Worm (Caenorhabditis elegans): ENCODE measurements around the gene clec-182.

ce11 chrIV:8794895-8795665 is 3.1 kb downstream of the clec-182 start:
- peak; percentile 73 to 97 for TF ChIP-seq mdl-1 (tag; optimal IDR thresholded peaks at IDR 0.05)
- peak; percentile 70 to 78 for TF ChIP-seq lsy-2 (tag; optimal IDR thresholded peaks at IDR 0.05)
- TF ChIP-seq Y75B8A.6 (GFP tag; IDR thresholded peaks at IDR 0.05) = no peak
- no peak for TF ChIP-seq ztf-7 (tag; optimal IDR thresholded peaks at IDR 0.05)
- TF ChIP-seq ama-1 (optimal IDR thresholded peaks at IDR 0.05) = peak; percentile 3
- TF ChIP-seq lin-1 (GFP tag; IDR thresholded peaks at IDR 0.05) = peak; percentile 50; the same call in 1 of the 2 replicates
- TF ChIP-seq unc-130 (GFP tag; optimal IDR thresholded peaks at IDR 0.05) = no peak
- TF ChIP-seq nhr-77 (tag; optimal IDR thresholded peaks at IDR 0.05) = peak; percentile 93
- TF ChIP-seq madf-9 (GFP tag; conservative IDR thresholded peaks at IDR 0.05) = 0 out of 2 replicates have a peak, but pooled peaks have one; percentile 3
- no peak for TF ChIP-seq daf-12 (tag; optimal IDR thresholded peaks at IDR 0.05)
- no peak for TF ChIP-seq dmd-8 (GFP tag; IDR thresholded peaks at IDR 0.05)
- TF ChIP-seq F26F4.8 (GFP tag; conservative IDR thresholded peaks at IDR 0.05) = no peak
- no peak for TF ChIP-seq aly-2 (tag; optimal IDR thresholded peaks at IDR 0.05)
